Worm (Caenorhabditis elegans) whole organism, early embryonic: ENCODE measurements around the gene cest-26.
A peak's percentile ranks its signal among the peaks of the same experiment; 100 is the strongest.

Experiments used
- B0310.2 ChIP-seq: sonication (generic microtip); optimal IDR thresholded peaks from 2 replicates; lab custom pipeline; 2016; ENCODE audit warnings: mild to moderate bottlenecking, missing genetic modification characterization, missing compliant biosample characterization
- F13C5.2 ChIP-seq: sonication (generic microtip); optimal IDR thresholded peaks from 2 replicates; lab custom pipeline; 2017; ENCODE audit warnings: mild to moderate bottlenecking, missing genetic modification characterization, inconsistent platforms, missing compliant biosample characterization
- aly-1 ChIP-seq: sonication (generic microtip); optimal IDR thresholded peaks from 2 replicates; lab custom pipeline; 2016; ENCODE audit warnings: missing genetic modification characterization, missing compliant biosample characterization
- ama-1 ChIP-seq: fragments of 150-350 bp; optimal IDR thresholded peaks from 2 replicates; lab custom pipeline; 2014
- ceh-13 ChIP-seq: fragments of 200-800 bp; sonication (Bioruptor generic); optimal IDR thresholded peaks from 2 replicates; lab custom pipeline; 2018; ENCODE audit warnings: mild to moderate bottlenecking, missing genetic modification characterization, missing compliant biosample characterization
- ceh-36 ChIP-seq: sonication (generic microtip); optimal IDR thresholded peaks from 2 replicates; lab custom pipeline; 2016; ENCODE audit warnings: missing genetic modification characterization, inconsistent platforms, missing compliant biosample characterization
- ets-7 ChIP-seq: sonication (generic microtip); optimal IDR thresholded peaks from 2 replicates; lab custom pipeline; 2016; ENCODE audit warnings: missing genotype, missing genetic modification characterization, missing compliant biosample characterization
- flt-1 ChIP-seq: fragments of 200-800 bp; sonication (Bioruptor generic); IDR thresholded peaks from 2 replicates; pipeline ENCODE4 v1.3.6; 2022; ENCODE audit warnings: missing genetic modification characterization, missing compliant biosample characterization
- hmbx-1 ChIP-seq: sonication (generic microtip); optimal IDR thresholded peaks from 2 replicates; lab custom pipeline; 2016; ENCODE audit warnings: mild to moderate bottlenecking, missing genetic modification characterization, missing compliant biosample characterization
- hmg-4 ChIP-seq: fragments of 200-800 bp; sonication (Bioruptor generic); optimal IDR thresholded peaks from 2 replicates; lab custom pipeline; 2018; ENCODE audit warnings: mild to moderate bottlenecking, missing genetic modification characterization, missing compliant biosample characterization
- hnd-1 ChIP-seq: sonication (generic microtip); optimal IDR thresholded peaks from 2 replicates; lab custom pipeline; 2016; ENCODE audit warnings: missing genetic modification characterization, missing compliant biosample characterization
- pes-1 ChIP-seq: fragments of 200-800 bp; sonication (Bioruptor generic); IDR thresholded peaks from 2 replicates; pipeline ENCODE4 v1.3.6; 2022; ENCODE audit warnings: missing genetic modification reagents, missing genetic modification characterization, missing compliant biosample characterization
- scrt-1 ChIP-seq: fragments of 200-800 bp; sonication (Bioruptor generic); IDR thresholded peaks from 2 replicates; pipeline ENCODE4 v1.3.6; 2022; ENCODE audit warnings: missing genetic modification characterization, missing compliant biosample characterization
- sea-1 ChIP-seq: fragments of 200-800 bp; sonication (Bioruptor generic); conservative IDR thresholded peaks from 2 replicates; pipeline ENCODE4 v1.3.6; 2022; ENCODE audit warnings: missing genetic modification characterization, missing compliant biosample characterization
- tbx-11 ChIP-seq: fragments of 200-800 bp; sonication (Bioruptor generic); IDR thresholded peaks from 2 replicates; pipeline ENCODE4 v1.3.6; 2022; ENCODE audit warnings: missing genetic modification characterization, missing compliant biosample characterization
- tbx-37 ChIP-seq: fragments of 200-800 bp; sonication (Bioruptor generic); conservative IDR thresholded peaks from 2 replicates; pipeline ENCODE4 v1.3.6; 2022; ENCODE audit warnings: missing genetic modification reagents, missing genetic modification characterization, missing compliant biosample characterization
- tra-4 ChIP-seq: sonication (generic microtip); optimal IDR thresholded peaks from 2 replicates; lab custom pipeline; 2017; ENCODE audit warnings: missing genetic modification characterization, missing compliant biosample characterization

cest-26 gene

DNA sequence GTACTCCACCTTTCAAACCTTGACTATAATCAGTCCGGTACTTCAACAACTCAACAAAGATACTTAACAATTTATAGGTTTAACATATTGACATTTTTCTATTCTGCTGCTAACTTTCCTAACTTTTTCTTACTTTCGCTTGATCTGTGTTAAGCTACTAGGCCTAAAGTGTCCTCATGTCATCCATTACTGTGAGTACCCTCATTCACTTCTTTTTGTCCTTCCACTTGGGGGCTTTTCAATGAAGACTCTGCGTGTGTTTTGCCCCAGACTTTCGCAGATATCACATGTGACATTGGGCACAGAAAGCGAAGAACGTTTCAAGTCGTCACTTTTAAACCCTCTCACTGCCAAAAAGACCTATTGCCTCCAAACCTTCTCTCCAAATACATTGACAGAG lies 32.7 kb downstream of the cest-26 start:
- TF ChIP-seq pes-1 (GFP tag; lab: Robert Waterston, UW) (no peak), flt-1 (GFP tag; lab: Robert Waterston, UW) (no peak), sea-1 (GFP tag; lab: Robert Waterston, UW) (no peak), tra-4 (no peak), ama-1 (lab: Kevin White, UChicago) (no peak), ceh-36 (tag; lab: Kevin White, UChicago) (no peak), B0310.2 (tag; lab: Kevin White, UChicago) (no peak), tbx-11 (GFP tag; lab: Robert Waterston, UW) (no peak), ets-7 (no peak), hnd-1 (no peak), tbx-37 (GFP tag; lab: Robert Waterston, UW) (no peak), hmg-4 (GFP tag; lab: Kevin White, UChicago) (no peak), scrt-1 (GFP tag; lab: Robert Waterston, UW) (no peak), hmbx-1 (tag; lab: Kevin White, UChicago) (no peak), F13C5.2 (tag; lab: Kevin White, UChicago) (no peak), ceh-13 (GFP tag; lab: Kevin White, UChicago) (no peak), aly-1 (tag; lab: Kevin White, UChicago) (no peak)

ce11 chrX:4402854-4403253 lies 34.6 kb downstream of the cest-26 start, which contains the start of gene D1079.1:
TSS of gene D1079.1 (plus strand) at chrX:4403154.
- no peak for TF ChIP-seq hmg-4 (GFP tag; lab: Kevin White, UChicago)
- TF ChIP-seq B0310.2 (tag; lab: Kevin White, UChicago): no peak
- no peak for TF ChIP-seq F13C5.2 (tag; lab: Kevin White, UChicago)
- TF ChIP-seq sea-1 (GFP tag; lab: Robert Waterston, UW): no peak
- TF ChIP-seq tra-4: no peak
- no peak for TF ChIP-seq ama-1 (lab: Kevin White, UChicago)
- TF ChIP-seq tbx-37 (GFP tag; lab: Robert Waterston, UW): no peak
- TF ChIP-seq pes-1 (GFP tag; lab: Robert Waterston, UW): no peak
- no peak for TF ChIP-seq flt-1 (GFP tag; lab: Robert Waterston, UW)
- TF ChIP-seq hmbx-1 (tag; lab: Kevin White, UChicago): no peak
- no peak for TF ChIP-seq hnd-1
- no peak for TF ChIP-seq scrt-1 (GFP tag; lab: Robert Waterston, UW)
- no peak for TF ChIP-seq ceh-36 (tag; lab: Kevin White, UChicago)
- no peak for TF ChIP-seq aly-1 (tag; lab: Kevin White, UChicago)

- TF ChIP-seq scrt-1 (GFP tag; lab: Robert Waterston, UW) (no peak), ama-1 (lab: Kevin White, UChicago) (no peak), hmbx-1 (tag; lab: Kevin White, UChicago) (no peak), F13C5.2 (tag; lab: Kevin White, UChicago) (no peak), ceh-13 (GFP tag; lab: Kevin White, UChicago) (no peak), hnd-1 (no peak), tra-4 (no peak), tbx-11 (GFP tag; lab: Robert Waterston, UW) (no peak), flt-1 (GFP tag; lab: Robert Waterston, UW) (no peak), ets-7 (no peak), ceh-36 (tag; lab: Kevin White, UChicago) (no peak), B0310.2 (tag; lab: Kevin White, UChicago) (no peak)
Observed at ce11 chrX:4400296-4400695, 37.2 kb downstream of the cest-26 start.

DNA sequence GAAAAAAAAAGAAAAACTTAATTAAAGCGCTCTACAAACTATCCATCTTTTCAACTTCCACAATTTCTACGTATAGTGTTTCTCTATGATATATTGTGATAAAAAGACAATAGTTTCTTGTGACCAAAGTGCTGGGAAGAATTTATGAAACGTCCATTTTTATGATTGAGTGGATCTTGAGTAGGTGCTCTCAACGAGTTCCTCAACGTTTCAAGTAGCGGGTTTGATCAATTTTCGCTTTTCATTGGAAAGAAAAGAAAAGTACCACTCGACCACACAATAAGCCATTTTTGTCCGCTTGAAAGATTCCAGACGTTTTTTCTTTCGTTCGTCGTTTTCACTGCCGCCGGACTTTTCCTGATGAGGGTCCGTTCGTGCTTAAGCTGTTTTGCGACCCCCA lies 40.0 kb downstream of the cest-26 start:
- TF ChIP-seq hnd-1 (no peak), ama-1 (lab: Kevin White, UChicago) (no peak), aly-1 (tag; lab: Kevin White, UChicago) (no peak), hmbx-1 (tag; lab: Kevin White, UChicago) (no peak), scrt-1 (GFP tag; lab: Robert Waterston, UW) (no peak), ceh-36 (tag; lab: Kevin White, UChicago) (no peak), F13C5.2 (tag; lab: Kevin White, UChicago) (no peak)

DNA sequence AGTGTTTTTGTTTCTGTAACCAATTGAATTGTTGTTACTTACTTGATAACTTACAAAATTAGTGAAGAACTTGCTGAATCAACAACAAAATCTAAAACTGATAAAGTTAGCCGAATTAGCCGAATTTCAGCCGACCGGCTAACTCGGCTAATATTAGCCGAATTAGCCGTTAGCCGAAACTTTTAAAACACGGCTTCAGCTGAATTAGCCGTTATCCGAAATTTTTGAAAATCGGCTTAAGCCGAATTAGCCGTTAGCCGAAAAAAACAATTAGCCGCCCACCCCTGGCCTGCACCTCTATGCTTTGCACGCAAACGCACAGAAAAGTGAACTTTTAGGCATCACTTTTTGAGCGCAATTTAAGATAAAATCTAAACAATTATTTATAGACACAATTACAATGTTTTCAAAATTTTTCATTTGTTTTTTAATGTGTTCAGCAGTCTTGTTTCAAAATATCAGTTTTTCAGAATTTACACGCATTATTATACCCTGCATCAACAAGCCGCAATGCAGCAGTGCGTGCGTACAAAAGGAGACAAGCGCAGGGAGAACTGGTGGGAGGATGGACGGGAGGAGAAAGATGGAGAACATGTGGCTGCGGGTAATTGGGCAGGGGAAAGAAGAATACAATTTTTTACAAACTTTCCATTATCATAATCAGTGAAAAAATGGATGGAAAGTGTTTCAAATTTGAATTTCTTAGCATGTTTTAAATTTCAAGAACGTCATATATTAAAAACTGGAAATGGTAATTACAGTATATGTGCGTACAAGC lies 42.2 kb downstream of the cest-26 start:
- TF ChIP-seq F13C5.2 (tag; lab: Kevin White, UChicago): peak; percentile 62
- peak; percentile 42; the same call in 1 of the 2 replicates for TF ChIP-seq tbx-37 (GFP tag; lab: Robert Waterston, UW)
- TF ChIP-seq sea-1 (GFP tag; lab: Robert Waterston, UW): no peak

DNA sequence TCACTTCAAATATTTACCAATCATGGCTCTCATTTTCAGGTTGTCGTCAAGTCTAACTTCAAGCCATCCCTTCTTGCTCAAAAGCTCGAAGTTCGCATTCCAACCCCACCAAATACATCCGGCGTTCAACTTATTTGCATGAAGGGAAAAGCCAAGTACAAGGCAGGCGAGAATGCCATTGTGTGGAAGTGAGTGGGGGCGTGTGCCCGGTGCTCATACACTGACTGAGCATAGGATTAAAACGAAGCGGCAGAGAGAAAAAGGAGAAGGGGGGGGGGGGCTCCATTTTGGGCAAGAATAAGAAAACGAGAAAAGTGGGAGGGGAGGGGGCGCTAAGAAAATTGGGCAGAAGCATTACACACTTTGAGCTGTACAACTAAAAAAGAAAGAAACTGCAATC lies 45.8 kb downstream of the cest-26 start:
- TF ChIP-seq tbx-37 (GFP tag; lab: Robert Waterston, UW): no peak
- TF ChIP-seq pes-1 (GFP tag; lab: Robert Waterston, UW): no peak
- TF ChIP-seq F13C5.2 (tag; lab: Kevin White, UChicago): no peak
- no peak for TF ChIP-seq sea-1 (GFP tag; lab: Robert Waterston, UW)
- no peak for TF ChIP-seq hmg-4 (GFP tag; lab: Kevin White, UChicago)
- no peak for TF ChIP-seq scrt-1 (GFP tag; lab: Robert Waterston, UW)
- TF ChIP-seq tbx-11 (GFP tag; lab: Robert Waterston, UW): no peak
- no peak for TF ChIP-seq aly-1 (tag; lab: Kevin White, UChicago)
- TF ChIP-seq flt-1 (GFP tag; lab: Robert Waterston, UW): no peak
- TF ChIP-seq ceh-13 (GFP tag; lab: Kevin White, UChicago): no peak

DNA sequence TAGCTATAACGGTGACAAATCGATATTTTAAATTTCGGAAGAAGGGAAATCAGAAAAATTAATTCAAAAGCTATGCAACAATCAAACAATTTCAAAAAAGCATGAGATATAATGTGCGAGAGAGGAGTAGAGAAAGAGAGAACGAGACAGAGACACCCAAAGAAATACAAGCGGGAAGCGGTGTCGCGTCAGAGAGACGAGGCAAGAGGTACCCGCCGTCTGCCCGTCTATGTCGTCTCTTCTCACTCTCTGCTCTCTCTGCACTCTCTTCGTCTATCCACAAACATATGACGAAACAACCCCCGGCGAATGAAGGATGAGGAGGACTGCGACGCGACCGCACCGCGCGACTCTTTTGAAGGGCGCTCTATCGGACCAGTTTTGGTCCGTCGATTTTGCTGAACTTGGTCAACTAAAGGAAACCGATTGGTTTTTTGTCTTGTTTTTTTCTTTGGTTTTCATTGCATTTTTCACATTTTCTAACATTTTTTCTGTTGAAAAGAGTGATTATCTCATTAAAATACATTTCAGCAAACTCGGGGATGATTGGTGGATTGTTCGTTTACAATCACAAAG lies 48.5 kb downstream of the cest-26 start, which contains the start of gene dpy-23:
Gene dpy-23 (plus strand): TSS at position 526 of the 576 bp plus-strand sequence.
- TF ChIP-seq ama-1 (lab: Kevin White, UChicago): no peak
- TF ChIP-seq aly-1 (tag; lab: Kevin White, UChicago): peak; percentile 4
- TF ChIP-seq F13C5.2 (tag; lab: Kevin White, UChicago): peak; percentile 55
- peak; percentile 77 for TF ChIP-seq hmg-4 (GFP tag; lab: Kevin White, UChicago)
- TF ChIP-seq sea-1 (GFP tag; lab: Robert Waterston, UW): no peak
